Fruit fly (Drosophila melanogaster) whole organism, embryonic: ENCODE results near the gene Pde11.
A peak's percentile ranks its signal among the peaks of the same experiment; 100 is the strongest.

Experiments
- CG10274 ChIP-seq: fragments of 200-800 bp; sonication (Bioruptor generic); optimal IDR thresholded peaks from 3 replicates; lab custom pipeline; 2017; ENCODE audit warnings: missing biosample characterization, mild to moderate bottlenecking, missing genetic modification characterization
- CG10462 ChIP-seq: fragments of 200-800 bp; sonication (Bioruptor generic); optimal IDR thresholded peaks from 2 replicates; lab custom pipeline; 2016; ENCODE audit warnings: missing biosample characterization, missing genetic modification characterization
- CG10979 ChIP-seq: fragments of 200-800 bp; sonication (Bioruptor generic); optimal IDR thresholded peaks from 2 replicates; lab custom pipeline; 2018; ENCODE audit warnings: missing biosample characterization, mild to moderate bottlenecking, missing genetic modification characterization, moderate library complexity
- CG11696 ChIP-seq: fragments of 200-800 bp; sonication (Bioruptor generic); IDR thresholded peaks from 2 replicates; pipeline ENCODE4 v1.3.6; 2022; ENCODE audit warnings: missing biosample characterization, missing genetic modification characterization
- CG12219 ChIP-seq: fragments of 200-800 bp; sonication (Bioruptor generic); optimal IDR thresholded peaks from 3 replicates; lab custom pipeline; 2018; ENCODE audit warnings: missing biosample characterization, mild to moderate bottlenecking, missing genetic modification characterization
- CG13123 ChIP-seq: fragments of 200-800 bp; sonication (Bioruptor generic); optimal IDR thresholded peaks from 2 replicates; lab custom pipeline; 2016; ENCODE audit warnings: missing biosample characterization, missing genetic modification characterization
- CG17361 ChIP-seq: fragments of 200-800 bp; sonication (Bioruptor generic); IDR thresholded peaks from 3 replicates; pipeline ENCODE4 v1.3.6; 2022; ENCODE audit warnings: missing biosample characterization, missing genetic modification characterization
- CG17568 ChIP-seq: fragments of 200-800 bp; sonication (Bioruptor generic); optimal IDR thresholded peaks from 2 replicates; lab custom pipeline; 2018; ENCODE audit warnings: missing biosample characterization, mild to moderate bottlenecking, missing genetic modification characterization, moderate library complexity
- CG2129 ChIP-seq: fragments of 200-800 bp; sonication (Bioruptor generic); IDR thresholded peaks from 2 replicates; pipeline ENCODE4 v1.3.6; 2022; ENCODE audit warnings: missing biosample characterization, missing genetic modification characterization; ENCODE audit not compliant: partially characterized antibody
- CG30403 ChIP-seq: fragments of 200-800 bp; sonication (Bioruptor generic); optimal IDR thresholded peaks from 3 replicates; lab custom pipeline; 2016; ENCODE audit warnings: missing biosample characterization, missing genetic modification characterization
- CG31388 ChIP-seq: fragments of 200-800 bp; sonication (Bioruptor generic); optimal IDR thresholded peaks from 2 replicates; lab custom pipeline; 2016; ENCODE audit warnings: missing biosample characterization, missing genetic modification characterization
- CG3407 ChIP-seq: fragments of 200-800 bp; sonication (Bioruptor generic); optimal IDR thresholded peaks from 2 replicates; lab custom pipeline; 2018; ENCODE audit warnings: missing biosample characterization, mild to moderate bottlenecking, missing genetic modification characterization
- CG3726 ChIP-seq: fragments of 200-800 bp; sonication (Bioruptor generic); IDR thresholded peaks from 3 replicates; pipeline ENCODE4, ENCODE4 v1.3.6; 2022; ENCODE audit warnings: missing biosample characterization, missing genetic modification characterization
- CG6654 ChIP-seq: fragments of 200-800 bp; sonication (Bioruptor generic); optimal IDR thresholded peaks from 2 replicates; lab custom pipeline; 2017; ENCODE audit warnings: missing biosample characterization, mild to moderate bottlenecking, missing genetic modification characterization
- CG6689 ChIP-seq: fragments of 200-800 bp; sonication (Bioruptor generic); IDR thresholded peaks from 2 replicates; pipeline ENCODE4 v1.3.6; 2022; ENCODE audit warnings: missing biosample characterization, missing genetic modification characterization
- CG7745 ChIP-seq: fragments of 200-800 bp; sonication (Bioruptor generic); optimal IDR thresholded peaks from 2 replicates; lab custom pipeline; 2018; ENCODE audit warnings: missing biosample characterization, mild to moderate bottlenecking, missing genetic modification characterization, moderate library complexity
- CG8924 ChIP-seq: fragments of 200-800 bp; optimal IDR thresholded peaks from 3 replicates; lab custom pipeline; 2019; ENCODE audit warnings: missing biosample characterization, mild to moderate bottlenecking, missing genetic modification characterization, moderate library complexity
- CG9727 ChIP-seq: fragments of 200-800 bp; sonication (Bioruptor generic); optimal IDR thresholded peaks from 3 replicates; lab custom pipeline; 2017; ENCODE audit warnings: missing biosample characterization, mild to moderate bottlenecking, missing genetic modification characterization
- CG9797 ChIP-seq: fragments of 200-800 bp; sonication (Bioruptor generic); optimal IDR thresholded peaks from 3 replicates; lab custom pipeline; 2018; ENCODE audit warnings: missing biosample characterization, mild to moderate bottlenecking, missing genetic modification characterization
- CG9817 ChIP-seq: fragments of 200-800 bp; sonication (Bioruptor generic); optimal IDR thresholded peaks from 2 replicates; lab custom pipeline; 2018; ENCODE audit warnings: missing biosample characterization, mild to moderate bottlenecking, missing genetic modification characterization, moderate library complexity
- Dek ChIP-seq: fragments of 200-800 bp; sonication (Bioruptor generic); optimal IDR thresholded peaks from 3 replicates; lab custom pipeline; 2019; ENCODE audit warnings: missing biosample characterization, mild to moderate bottlenecking, missing genetic modification characterization, moderate library complexity
- Dfd ChIP-seq, 2 experiments: fragments of >200 bp; optimal IDR thresholded peaks; 2 replicates each; lab custom pipeline; 2017; ENCODE audit warnings: missing biosample characterization in 2 of 2, missing genetic modification characterization in 2 of 2
- ERR ChIP-seq: fragments of 200-800 bp; sonication (Bioruptor generic); optimal IDR thresholded peaks from 2 replicates; lab custom pipeline; 2016; ENCODE audit warnings: missing biosample characterization, missing genetic modification characterization
- Hey ChIP-seq: fragments of 200-800 bp; sonication (Bioruptor generic); optimal IDR thresholded peaks from 3 replicates; lab custom pipeline; 2018; ENCODE audit warnings: missing biosample characterization, mild to moderate bottlenecking, missing genetic modification characterization
- HmgZ ChIP-seq: fragments of 200-800 bp; sonication (Bioruptor generic); optimal IDR thresholded peaks from 2 replicates; lab custom pipeline; 2018; ENCODE audit warnings: missing biosample characterization, mild to moderate bottlenecking, missing genetic modification characterization
- Optix ChIP-seq: fragments of 200-800 bp; sonication (Bioruptor generic); IDR thresholded peaks from 3 replicates; pipeline ENCODE4 v1.3.6; 2022; ENCODE audit warnings: missing biosample characterization, missing genetic modification characterization
- Poxn ChIP-seq: fragments of 200-800 bp; sonication (Bioruptor generic); IDR thresholded peaks from 2 replicates; pipeline ENCODE4 v1.3.6; 2022; ENCODE audit warnings: missing biosample characterization, missing genetic modification characterization
- Ptx1 ChIP-seq: fragments of 200-800 bp; sonication (Bioruptor generic); IDR thresholded peaks from 2 replicates; pipeline ENCODE4 v1.3.6; 2022; ENCODE audit warnings: missing biosample characterization, missing genetic modification characterization
- Usf ChIP-seq: fragments of 200-800 bp; sonication (Bioruptor generic); optimal IDR thresholded peaks from 2 replicates; lab custom pipeline; 2017; ENCODE audit warnings: missing genotype, missing biosample characterization, missing genetic modification characterization
- al ChIP-seq: fragments of 200-800 bp; sonication (Bioruptor generic); IDR thresholded peaks from 2 replicates; pipeline ENCODE4 v1.3.6; 2022; ENCODE audit warnings: missing biosample characterization, missing genetic modification characterization
- aop ChIP-seq: fragments of 200-800 bp; sonication (Bioruptor generic); IDR thresholded peaks from 2 replicates; pipeline ENCODE4 v1.3.6; 2022; ENCODE audit warnings: missing biosample characterization, missing genetic modification characterization
- ase ChIP-seq: fragments of 200-800 bp; sonication (Bioruptor generic); IDR thresholded peaks from 3 replicates; pipeline ENCODE4 v1.3.6; 2022; ENCODE audit warnings: missing biosample characterization, missing genetic modification characterization
- ato ChIP-seq: fragments of 200-800 bp; sonication (Bioruptor generic); IDR thresholded peaks from 2 replicates; pipeline ENCODE4 v1.3.6; 2022; ENCODE audit warnings: missing biosample characterization, missing genetic modification characterization; ENCODE audit not compliant: partially characterized antibody
- bigmax ChIP-seq: fragments of 200-800 bp; sonication (Bioruptor generic); optimal IDR thresholded peaks from 2 replicates; lab custom pipeline; 2018; ENCODE audit warnings: missing biosample characterization, mild to moderate bottlenecking, missing genetic modification characterization
- ewg ChIP-seq: fragments of 200-800 bp; sonication (Bioruptor generic); optimal IDR thresholded peaks from 3 replicates; lab custom pipeline; 2017; ENCODE audit warnings: mild to moderate bottlenecking, missing biosample characterization, missing genetic modification reagents, missing genetic modification characterization
- gfzf ChIP-seq: fragments of 200-800 bp; sonication (Bioruptor generic); optimal IDR thresholded peaks from 2 replicates; lab custom pipeline; 2016; ENCODE audit warnings: missing biosample characterization, mild to moderate bottlenecking, missing genetic modification characterization, moderate library complexity
- ham ChIP-seq: fragments of 200-800 bp; sonication (Bioruptor generic); IDR thresholded peaks from 2 replicates; pipeline ENCODE4 v1.3.6; 2022; ENCODE audit warnings: missing biosample characterization, missing genetic modification characterization
- lab ChIP-seq: fragments of 200-800 bp; sonication (Bioruptor generic); optimal IDR thresholded peaks from 3 replicates; lab custom pipeline; 2017; ENCODE audit warnings: missing biosample characterization, missing genetic modification characterization, mild to moderate bottlenecking, moderate library complexity, missing genetic modification reagents
- nerfin-2 ChIP-seq: fragments of 200-800 bp; sonication (Bioruptor generic); IDR thresholded peaks from 2 replicates; pipeline ENCODE4 v1.3.6; 2022; ENCODE audit warnings: missing biosample characterization, missing genetic modification characterization; ENCODE audit not compliant: partially characterized antibody
- nmo ChIP-seq: fragments of 200-800 bp; sonication (Bioruptor generic); optimal IDR thresholded peaks from 2 replicates; lab custom pipeline; 2018; ENCODE audit warnings: missing biosample characterization, mild to moderate bottlenecking, missing genetic modification characterization, moderate library complexity
- pfk ChIP-seq: fragments of 200-800 bp; sonication (Bioruptor generic); optimal IDR thresholded peaks from 2 replicates; lab custom pipeline; 2018; ENCODE audit warnings: missing biosample characterization, mild to moderate bottlenecking, missing genetic modification characterization, moderate library complexity
- prd ChIP-seq, 3 experiments: fragments of >200 bp in 2 of 3; fragments of 200-800 bp in 1 of 3; sonication (Bioruptor generic) in 1 of 3; optimal IDR thresholded peaks in 2 of 3; IDR thresholded peaks in 1 of 3; 2 replicates in 2 of 3; 3 replicates in 1 of 3; pipeline versions ENCODE4 v1.3.6 to Lab custom; 2017 to 2022; ENCODE audit warnings: missing biosample characterization in 1 of 3, missing genetic modification characterization in 1 of 3
- sisA ChIP-seq: fragments of 200-800 bp; sonication (Bioruptor generic); IDR thresholded peaks from 2 replicates; pipeline ENCODE4 v1.3.6; 2022; ENCODE audit warnings: missing biosample characterization, missing genetic modification characterization
- slou ChIP-seq: fragments of 200-800 bp; sonication (Bioruptor generic); optimal IDR thresholded peaks from 3 replicates; lab custom pipeline; 2016; ENCODE audit warnings: missing biosample characterization, missing genetic modification characterization
- sna ChIP-seq: fragments of 200-800 bp; sonication (Bioruptor generic); IDR thresholded peaks from 2 replicates; pipeline ENCODE4 v1.3.6; 2022; ENCODE audit warnings: missing biosample characterization, missing genetic modification characterization; ENCODE audit not compliant: partially characterized antibody
- ssp ChIP-seq: fragments of 200-800 bp; sonication (Bioruptor generic); IDR thresholded peaks from 2 replicates; pipeline ENCODE4 v1.3.6; 2022; ENCODE audit warnings: missing biosample characterization, missing genetic modification characterization
- stc ChIP-seq: fragments of 200-800 bp; sonication (Bioruptor generic); IDR thresholded peaks from 2 replicates; pipeline ENCODE4 v1.3.6; 2022; ENCODE audit warnings: missing biosample characterization, missing genetic modification characterization
- trem ChIP-seq: fragments of 200-800 bp; optimal IDR thresholded peaks from 3 replicates; lab custom pipeline; 2019; ENCODE audit warnings: missing biosample characterization, mild to moderate bottlenecking, missing genetic modification characterization, moderate library complexity
- usp ChIP-seq: fragments of >200 bp; optimal IDR thresholded peaks from 2 replicates; lab custom pipeline; 2017; ENCODE audit warnings: missing biosample characterization, missing genetic modification characterization
- vfl ChIP-seq: fragments of 200-800 bp; sonication (Bioruptor generic); optimal IDR thresholded peaks from 2 replicates; lab custom pipeline; 2016; ENCODE audit warnings: missing biosample characterization, missing genetic modification characterization
- zen2 ChIP-seq: fragments of 200-800 bp; sonication (Bioruptor generic); IDR thresholded peaks from 3 replicates; pipeline ENCODE4 v1.3.6; 2022; ENCODE audit warnings: missing biosample characterization, missing genetic modification characterization; ENCODE audit not compliant: partially characterized antibody

Pde11 gene

dm6 chr2L:18505475-18505874, 84.7 kb downstream of the Pde11 start (continued):
- TF ChIP-seq Dek (tag; lab: Kevin White, UChicago): no peak
- TF ChIP-seq ssp (GFP tag; lab: Robert Waterston, UW): no peak
- TF ChIP-seq vfl (GFP tag; lab: Kevin White, UChicago): no peak
- no peak for TF ChIP-seq Optix (GFP tag; lab: Robert Waterston, UW)
- no peak for TF ChIP-seq Usf (GFP tag; lab: Kevin White, UChicago)
- TF ChIP-seq CG13123 (GFP tag; lab: Kevin White, UChicago): no peak
- no peak for TF ChIP-seq usp (GFP tag; lab: Kevin White, UChicago)
- TF ChIP-seq sisA: no peak
- no peak for TF ChIP-seq CG9817 (tag; lab: Kevin White, UChicago)
- peak; percentile 5 for TF ChIP-seq CG12219 (GFP tag; lab: Kevin White, UChicago)
- TF ChIP-seq ase: no peak
- TF ChIP-seq CG6654 (GFP tag; lab: Kevin White, UChicago): no peak
- no peak for TF ChIP-seq CG10274 (GFP tag; lab: Kevin White, UChicago)
- peak; percentile 36 for TF ChIP-seq CG9727 (GFP tag; lab: Kevin White, UChicago)
- TF ChIP-seq lab (GFP tag; lab: Kevin White, UChicago): no peak
- no peak for TF ChIP-seq CG2129 (GFP tag; lab: Robert Waterston, UW)
- TF ChIP-seq aop (GFP tag; lab: Robert Waterston, UW): no peak
- TF ChIP-seq Poxn (GFP tag; lab: Robert Waterston, UW): no peak
- no peak for TF ChIP-seq Hey
- TF ChIP-seq gfzf: no peak
- TF ChIP-seq CG17568: no peak
- TF ChIP-seq pfk (GFP tag; lab: Kevin White, UChicago): no peak
- TF ChIP-seq ham (GFP tag; lab: Robert Waterston, UW): no peak
- TF ChIP-seq CG17361: peak; percentile 36; the same call in 1 of the 3 replicates
- TF ChIP-seq CG31388 (GFP tag; lab: Kevin White, UChicago): no peak
- no peak for TF ChIP-seq ewg
- TF ChIP-seq CG10462 (GFP tag; lab: Kevin White, UChicago): peak; percentile 2
- TF ChIP-seq sna (GFP tag; lab: Robert Waterston, UW): no peak
- peak; percentile 6 for TF ChIP-seq CG30403 (GFP tag; lab: Kevin White, UChicago)
- TF ChIP-seq Ptx1 (GFP tag; lab: Robert Waterston, UW): 0 out of 2 replicates have a peak, but pooled peaks have one; percentile 6
- no peak for TF ChIP-seq ato
- no peak for TF ChIP-seq CG7745 (tag; lab: Kevin White, UChicago)
- peak; percentile 46 for TF ChIP-seq trem (tag; lab: Kevin White, UChicago)
- no peak for TF ChIP-seq CG9797
- TF ChIP-seq CG11696: peak; percentile 34; the same call in 1 of the 2 replicates
- TF ChIP-seq slou (GFP tag; lab: Kevin White, UChicago): no peak
- no peak for TF ChIP-seq bigmax
- TF ChIP-seq prd (optimal IDR thresholded peaks at IDR 0.05; lab: Kevin White, UChicago): no peak
- TF ChIP-seq prd (GFP tag; IDR thresholded peaks at IDR 0.05; lab: Robert Waterston, UW): peak; percentile 64; the same call in 2 of the 3 replicates
- no peak for TF ChIP-seq Dfd (GFP tag; optimal IDR thresholded peaks at IDR 0.05; lab: Kevin White, UChicago)
- no peak for TF ChIP-seq ERR (GFP tag; lab: Kevin White, UChicago)
- TF ChIP-seq CG8924 (tag; lab: Kevin White, UChicago): peak; percentile 21
- no peak for TF ChIP-seq nerfin-2 (GFP tag; lab: Robert Waterston, UW)
- TF ChIP-seq CG6689 (GFP tag; lab: Robert Waterston, UW): peak; percentile 12; the same call in 1 of the 2 replicates
- TF ChIP-seq CG3407 (GFP tag; lab: Kevin White, UChicago): no peak
- no peak for TF ChIP-seq CG3726
- peak; percentile 51 for TF ChIP-seq nmo
- no peak for TF ChIP-seq stc (GFP tag; lab: Robert Waterston, UW)
- no peak for TF ChIP-seq HmgZ
- TF ChIP-seq CG10979 (tag; lab: Kevin White, UChicago): peak; percentile 70
- TF ChIP-seq zen2 (GFP tag; lab: Robert Waterston, UW): no peak
- TF ChIP-seq al: no peak
